Fruit fly (Drosophila melanogaster) whole organism, wandering third instar larva: ENCODE measurements around the gene CG31360.

Experiments used
- CG9705 ChIP-seq: fragments of 200-800 bp; sonication (Bioruptor generic); optimal IDR thresholded peaks from 2 replicates; lab custom pipeline; 2018; ENCODE audit warnings: missing biosample characterization, mild to moderate bottlenecking, missing genetic modification characterization
- CrebA ChIP-seq: fragments of 200-800 bp; sonication (Bioruptor generic); optimal IDR thresholded peaks from 2 replicates; lab custom pipeline; 2016; ENCODE audit warnings: missing biosample characterization, mild to moderate bottlenecking, missing genetic modification characterization, borderline replicate concordance
- Dif ChIP-seq: fragments of 200-275, 200-300 bp; sonication (Bioruptor generic); optimal IDR thresholded peaks from 2 replicates; lab custom pipeline; 2018; ENCODE audit warnings: missing biosample characterization, missing genetic modification characterization; ENCODE audit not compliant: partially characterized antibody
- GATAd ChIP-seq: sonication (Bioruptor generic); optimal IDR thresholded peaks from 2 replicates; lab custom pipeline; 2016; ENCODE audit warnings: missing biosample characterization, missing genetic modification characterization
- HLH106 ChIP-seq: fragments of 200-800 bp; optimal IDR thresholded peaks from 3 replicates; lab custom pipeline; 2019; ENCODE audit warnings: missing biosample characterization, mild to moderate bottlenecking, missing genetic modification characterization, moderate library complexity
- Hnf4 ChIP-seq: fragments of 200-800 bp; sonication (Bioruptor generic); optimal IDR thresholded peaks from 2 replicates; lab custom pipeline; 2016; ENCODE audit warnings: missing biosample characterization, mild to moderate bottlenecking, missing genetic modification characterization
- Hr78 ChIP-seq: fragments of >200 bp; optimal IDR thresholded peaks from 2 replicates; lab custom pipeline; 2017; ENCODE audit warnings: missing biosample characterization, missing genetic modification characterization
- Hr83 ChIP-seq: fragments of 200-300 bp; sonication (Bioruptor generic); optimal IDR thresholded peaks from 2 replicates; lab custom pipeline; 2016; ENCODE audit warnings: missing biosample characterization, mild to moderate bottlenecking, missing genetic modification characterization, moderate library complexity; ENCODE audit not compliant: poor library complexity, severe bottlenecking
- Jra ChIP-seq: sonication (Bioruptor generic); optimal IDR thresholded peaks from 2 replicates; lab custom pipeline; 2016; ENCODE audit warnings: missing biosample characterization, missing genetic modification characterization
- Mio ChIP-seq: sonication (Bioruptor generic); optimal IDR thresholded peaks from 2 replicates; lab custom pipeline; 2016; ENCODE audit warnings: missing biosample characterization, missing genetic modification characterization
- Myc ChIP-seq: fragments of >200 bp; optimal IDR thresholded peaks from 2 replicates; lab custom pipeline; 2017
- N ChIP-seq: fragments of >200 bp; optimal IDR thresholded peaks from 2 replicates; lab custom pipeline; 2018; ENCODE audit warnings: missing biosample characterization, missing external identifiers, missing genetic modification characterization
- OdsH ChIP-seq: fragments of 200-800 bp; sonication (Bioruptor generic); optimal IDR thresholded peaks from 2 replicates; lab custom pipeline; 2016; ENCODE audit warnings: missing biosample characterization, mild to moderate bottlenecking, missing genetic modification characterization
- Rel ChIP-seq, 2 experiments: fragments of 200-800 bp; sonication (Bioruptor generic) in 1 of 2; optimal IDR thresholded peaks; 2 replicates in 1 of 2; 3 replicates in 1 of 2; lab custom pipeline; 2016 to 2019; ENCODE audit warnings: mild to moderate bottlenecking in 2 of 2, missing biosample characterization in 2 of 2, missing genetic modification characterization in 2 of 2, moderate library complexity in 1 of 2
- Sp1 ChIP-seq: fragments of 200-800 bp; sonication (Bioruptor generic); optimal IDR thresholded peaks from 3 replicates; lab custom pipeline; 2019; ENCODE audit warnings: missing biosample characterization, mild to moderate bottlenecking, missing genetic modification characterization, moderate library complexity
- Vsx2 ChIP-seq: fragments of 200-300, 225-300 bp; sonication (Bioruptor generic); optimal IDR thresholded peaks from 2 replicates; lab custom pipeline; 2018; ENCODE audit warnings: missing biosample characterization, missing genetic modification characterization; ENCODE audit not compliant: partially characterized antibody
- br ChIP-seq: fragments of 200-800 bp; sonication (Bioruptor generic); optimal IDR thresholded peaks from 2 replicates; lab custom pipeline; 2016; ENCODE audit warnings: missing biosample characterization, missing genetic modification characterization
- brk ChIP-seq: fragments of 200-800 bp; sonication (Bioruptor generic); optimal IDR thresholded peaks from 2 replicates; lab custom pipeline; 2016; ENCODE audit warnings: missing biosample characterization, mild to moderate bottlenecking, missing genetic modification characterization
- dl ChIP-seq, 2 experiments: fragments of 175-275, 200-275 bp in 1 of 2; fragments of 200-275 bp in 1 of 2; sonication (Bioruptor generic); optimal IDR thresholded peaks; lab custom pipeline; 2018; ENCODE audit warnings: mild to moderate bottlenecking in 2 of 2, missing biosample characterization in 2 of 2, missing genetic modification characterization in 2 of 2, moderate library complexity in 2 of 2; ENCODE audit not compliant: partially characterized antibody in 2 of 2, insufficient read depth in 1 of 2
- dmrt93B ChIP-seq: fragments of 200-800 bp; sonication (Bioruptor generic); optimal IDR thresholded peaks from 2 replicates; lab custom pipeline; 2018; ENCODE audit warnings: missing biosample characterization, mild to moderate bottlenecking, missing genetic modification characterization
- ey ChIP-seq: fragments of 200-800 bp; sonication (Bioruptor generic); optimal IDR thresholded peaks from 2 replicates; lab custom pipeline; 2016; ENCODE audit warnings: missing biosample characterization, missing genetic modification characterization
- foxo ChIP-seq, 2 experiments: fragments of 200-800 bp; sonication (Bioruptor generic); optimal IDR thresholded peaks; 2 replicates in 1 of 2; 3 replicates in 1 of 2; lab custom pipeline; 2016 to 2017; ENCODE audit warnings: missing biosample characterization in 2 of 2, missing genetic modification characterization in 2 of 2
- fru ChIP-seq: fragments of 200-800 bp; sonication (Bioruptor generic); optimal IDR thresholded peaks from 3 replicates; lab custom pipeline; 2016; ENCODE audit warnings: missing biosample characterization, mild to moderate bottlenecking, missing genetic modification characterization
- h ChIP-seq: fragments of 200-800 bp; sonication (Bioruptor generic); optimal IDR thresholded peaks from 3 replicates; lab custom pipeline; 2016; ENCODE audit warnings: missing biosample characterization, mild to moderate bottlenecking, missing genetic modification characterization
- jim ChIP-seq: fragments of 175-275, 200-325 bp; sonication (Bioruptor generic); optimal IDR thresholded peaks from 2 replicates; lab custom pipeline; 2016; ENCODE audit warnings: missing biosample characterization, mild to moderate bottlenecking, missing genetic modification characterization
- lola ChIP-seq: fragments of >200 bp; optimal IDR thresholded peaks from 2 replicates; lab custom pipeline; 2017; ENCODE audit warnings: missing biosample characterization, missing genetic modification characterization
- pan ChIP-seq: fragments of >200 bp; optimal IDR thresholded peaks from 2 replicates; lab custom pipeline; 2017
- psq ChIP-seq: fragments of 200-800 bp; sonication (Bioruptor generic); optimal IDR thresholded peaks from 3 replicates; lab custom pipeline; 2017; ENCODE audit warnings: missing biosample characterization, mild to moderate bottlenecking, missing genetic modification characterization, moderate library complexity
- sage ChIP-seq: fragments of 200-800 bp; sonication (Bioruptor generic); optimal IDR thresholded peaks from 2 replicates; lab custom pipeline; 2016; ENCODE audit warnings: missing biosample characterization, mild to moderate bottlenecking, missing genetic modification characterization
- sv ChIP-seq: fragments of 200-800 bp; sonication (Bioruptor generic); optimal IDR thresholded peaks from 3 replicates; lab custom pipeline; 2016; ENCODE audit warnings: missing biosample characterization, missing genetic modification characterization
- tai ChIP-seq: sonication (Bioruptor generic); optimal IDR thresholded peaks from 2 replicates; lab custom pipeline; 2016; ENCODE audit warnings: missing biosample characterization, missing genetic modification characterization
- usp ChIP-seq: fragments of >200 bp; optimal IDR thresholded peaks from 2 replicates; lab custom pipeline; 2017; ENCODE audit warnings: missing biosample characterization, missing genetic modification characterization
- woc ChIP-seq: sonication (Bioruptor generic); optimal IDR thresholded peaks from 2 replicates; lab custom pipeline; 2016; ENCODE audit warnings: missing biosample characterization, mild to moderate bottlenecking, missing genetic modification characterization

The CG31360 gene

dm6 chr3R:17708778-17709476, 24.0 kb downstream of the CG31360 start (continued):
- TF ChIP-seq sv (GFP tag; lab: Kevin White, UChicago) (no peak), sage (no peak), woc (GFP tag; lab: Kevin White, UChicago) (peak; percentile 21), CrebA (GFP tag; lab: Kevin White, UChicago) (no peak), dmrt93B (GFP tag; lab: Kevin White, UChicago) (no peak), lola (GFP tag; lab: Kevin White, UChicago) (no peak), fru (GFP tag; lab: Kevin White, UChicago) (peak; percentile 20), pan (lab: Kevin White, UChicago) (no peak), foxo (GFP tag; optimal IDR thresholded peaks at IDR 0.05; lab: Kevin White, UChicago) (peak in 1 of 2 experiments; percentile 40), Dif (no peak)
- TF ChIP-seq, all 38 proteins: peak for 9

DNA sequence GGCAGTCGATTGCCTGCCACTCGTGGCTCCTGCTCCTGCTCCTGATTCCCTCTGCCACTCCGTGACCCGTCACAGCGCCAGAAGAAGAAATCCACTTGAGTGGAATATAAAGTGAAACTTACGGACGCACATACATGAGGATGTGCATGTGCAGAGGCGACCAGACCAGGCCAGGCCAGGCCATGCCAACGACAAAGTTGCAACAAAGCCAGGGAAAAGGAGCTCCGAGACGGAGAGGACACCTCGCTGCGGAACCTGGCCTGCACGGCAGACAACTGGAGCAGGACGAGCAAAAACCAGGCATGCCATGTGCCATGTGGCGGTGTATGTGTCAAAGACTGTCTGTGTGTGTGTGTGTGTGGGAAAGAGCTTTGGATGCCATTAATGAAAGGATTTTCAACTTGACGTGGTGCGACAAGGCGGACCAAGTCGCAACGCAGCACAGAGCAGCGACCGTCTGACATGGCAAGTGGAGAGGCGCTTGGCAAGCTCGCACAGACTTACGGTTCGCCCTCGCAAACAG, 24.8 kb downstream of the CG31360 start:
- no peak for TF ChIP-seq sage
- TF ChIP-seq Hr78 (GFP tag; lab: Kevin White, UChicago) = no peak
- no peak for TF ChIP-seq Dif
- TF ChIP-seq CrebA (GFP tag; lab: Kevin White, UChicago) = no peak
- no peak for TF ChIP-seq psq
- TF ChIP-seq OdsH (GFP tag; lab: Kevin White, UChicago) = no peak
- no peak for TF ChIP-seq pan (lab: Kevin White, UChicago)
- TF ChIP-seq Rel (GFP tag; optimal IDR thresholded peaks at IDR 0.05; lab: Kevin White, UChicago) = no peak
- TF ChIP-seq Rel (tag; optimal IDR thresholded peaks at IDR 0.05; lab: Kevin White, UChicago) = no peak
- no peak for TF ChIP-seq GATAd (GFP tag; lab: Kevin White, UChicago)
- TF ChIP-seq Vsx2 (GFP tag; lab: Kevin White, UChicago) = no peak
- TF ChIP-seq ey (GFP tag; lab: Kevin White, UChicago) = no peak
- TF ChIP-seq CG9705 (GFP tag; lab: Kevin White, UChicago) = no peak
- TF ChIP-seq lola (GFP tag; lab: Kevin White, UChicago) = no peak
- no peak for TF ChIP-seq Hr83
- no peak for TF ChIP-seq tai
- no peak for TF ChIP-seq Jra (GFP tag; lab: Kevin White, UChicago)
- no peak for TF ChIP-seq Sp1 (GFP tag; lab: Kevin White, UChicago)
- TF ChIP-seq HLH106 (tag; lab: Kevin White, UChicago) = no peak
- TF ChIP-seq h (GFP tag; lab: Kevin White, UChicago) = no peak
- TF ChIP-seq sv (GFP tag; lab: Kevin White, UChicago) = no peak
- TF ChIP-seq, all 38 proteins: peak for 0

- TF ChIP-seq foxo (GFP tag; optimal IDR thresholded peaks at IDR 0.05; lab: Kevin White, UChicago) (peak in 1 of 2 experiments; percentile 3), woc (GFP tag; lab: Kevin White, UChicago) (peak; percentile 28), Myc (lab: Kevin White, UChicago) (peak; percentile 64), Rel (GFP tag; optimal IDR thresholded peaks at IDR 0.05; lab: Kevin White, UChicago) (no peak), Rel (tag; optimal IDR thresholded peaks at IDR 0.05; lab: Kevin White, UChicago) (no peak)
Observed at dm6 chr3R:17710418-17710817, 25.5 kb downstream of the CG31360 start.

dm6 chr3R:17710900-17711645, 26.2 kb downstream of the CG31360 start:
- TF ChIP-seq psq (peak; percentile 73), N (peak; percentile 22), dl (GFP tag; optimal IDR thresholded peaks at IDR 0.05; lab: Kevin White, UChicago; ENCODE audit: insufficient read depth in 1 of 2, partially characterized antibody in 2 of 2) (peak; percentile 12 to 17), Dif (peak; percentile 5), Mio (GFP tag; lab: Kevin White, UChicago) (no peak), Hnf4 (peak; percentile 27), jim (GFP tag; lab: Kevin White, UChicago) (no peak), brk (GFP tag; lab: Kevin White, UChicago) (peak; percentile 6), dmrt93B (GFP tag; lab: Kevin White, UChicago) (no peak), br (no peak), tai (no peak), fru (GFP tag; lab: Kevin White, UChicago) (peak; percentile 4), lola (GFP tag; lab: Kevin White, UChicago) (no peak), usp (no peak)
